Worm (Caenorhabditis elegans) whole organism, L4 larva: ENCODE data around the gene C01G12.7.

Experiments
- D1046.2 ChIP-seq: fragments of 200-800 bp; sonication (Bioruptor generic); IDR thresholded peaks from 2 replicates; pipeline ENCODE4 v1.3.6; 2022; ENCODE audit warnings: missing genetic modification characterization, missing compliant biosample characterization
- F26F4.8 ChIP-seq: fragments of 200-800 bp; sonication (Bioruptor generic); conservative IDR thresholded peaks from 2 replicates; pipeline ENCODE4 v1.3.6; 2022; ENCODE audit warnings: missing genetic modification characterization, missing compliant biosample characterization
- F37D6.2 ChIP-seq: sonication (generic microtip); optimal IDR thresholded peaks from 2 replicates; lab custom pipeline; 2016; ENCODE audit warnings: mild to moderate bottlenecking, missing genetic modification characterization, missing compliant biosample characterization
- R02D3.7 ChIP-seq: fragments of 150-350 bp; sonication (generic microtip); optimal IDR thresholded peaks from 3 replicates; lab custom pipeline; 2014; ENCODE audit warnings: missing biosample characterization, missing genetic modification characterization
- T20F7.1 ChIP-seq: fragments of 200-800 bp; sonication (Bioruptor generic); optimal IDR thresholded peaks from 2 replicates; lab custom pipeline; 2018; ENCODE audit warnings: mild to moderate bottlenecking, missing genetic modification characterization, missing compliant biosample characterization
- aha-1 ChIP-seq: fragments of 150-350 bp; peaks from one replicate; lab custom pipeline; 2014; ENCODE audit warnings: missing biosample characterization, missing genetic modification characterization
- aly-2 ChIP-seq: sonication (generic microtip); optimal IDR thresholded peaks from 2 replicates; lab custom pipeline; 2018; ENCODE audit warnings: missing biosample characterization, missing genetic modification characterization
- ceh-20 ChIP-seq: fragments of 200-800 bp; sonication (Bioruptor generic); IDR thresholded peaks from 2 replicates; pipeline ENCODE4 v1.3.6; 2022; ENCODE audit warnings: missing genetic modification reagents, missing genetic modification characterization, missing compliant biosample characterization
- ceh-32 ChIP-seq: sonication (generic microtip); optimal IDR thresholded peaks from 2 replicates; lab custom pipeline; 2016; ENCODE audit warnings: mild to moderate bottlenecking, missing genetic modification characterization, missing compliant biosample characterization; ENCODE audit not compliant: poor library complexity
- ceh-44 ChIP-seq: fragments of 200-800 bp; sonication (Bioruptor generic); IDR thresholded peaks from 2 replicates; pipeline ENCODE4 v1.3.6; 2022; ENCODE audit warnings: missing genetic modification reagents, missing genetic modification characterization, missing compliant biosample characterization
- ctbp-1 ChIP-seq: fragments of 200-800 bp; sonication (Bioruptor generic); IDR thresholded peaks from 2 replicates; pipeline ENCODE4 v1.3.6; 2022; ENCODE audit warnings: missing genetic modification reagents, missing genetic modification characterization, missing compliant biosample characterization
- daf-16 ChIP-seq, 3 experiments: sonication (generic microtip); optimal IDR thresholded peaks; 2 replicates each; lab custom pipeline; 2016 to 2017; ENCODE audit warnings: missing genetic modification characterization in 3 of 3, missing genetic modification reagents in 3 of 3, mild to moderate bottlenecking in 2 of 3, missing compliant biosample characterization in 2 of 3, missing biosample characterization in 1 of 3, moderate library complexity in 1 of 3
- daf-8 ChIP-seq: fragments of 200-800 bp; sonication (Bioruptor generic); IDR thresholded peaks from 2 replicates; pipeline ENCODE4 v1.3.6; 2022; ENCODE audit warnings: missing genetic modification characterization, missing compliant biosample characterization
- dmd-6 ChIP-seq: fragments of 200-800 bp; sonication (Bioruptor generic); IDR thresholded peaks from 2 replicates; pipeline ENCODE4 v1.3.6; 2022; ENCODE audit warnings: missing genetic modification reagents, missing genetic modification characterization, missing compliant biosample characterization
- dpl-1 ChIP-seq: fragments of 150-350 bp; optimal IDR thresholded peaks from 2 replicates; lab custom pipeline; 2014; ENCODE audit warnings: missing biosample characterization, missing genetic modification reagents, missing genetic modification characterization
- egl-43 ChIP-seq: fragments of 200-800 bp; sonication (Bioruptor generic); IDR thresholded peaks from 2 replicates; pipeline ENCODE4 v1.3.6; 2022; ENCODE audit warnings: missing genetic modification reagents, missing genetic modification characterization, missing compliant biosample characterization
- fkh-10 ChIP-seq: fragments of 150-350 bp; optimal IDR thresholded peaks from 2 replicates; lab custom pipeline; 2014; ENCODE audit warnings: missing biosample characterization, missing genetic modification reagents, missing genetic modification characterization
- hlh-11 ChIP-seq: fragments of 200-800 bp; sonication (Bioruptor generic); optimal IDR thresholded peaks from 2 replicates; lab custom pipeline; 2018; ENCODE audit warnings: mild to moderate bottlenecking, missing genetic modification characterization, missing compliant biosample characterization
- hlh-30 ChIP-seq: sonication (generic microtip); optimal IDR thresholded peaks from 2 replicates; lab custom pipeline; 2017; ENCODE audit warnings: antibody characterized with exemption, mild to moderate bottlenecking, missing genetic modification characterization, missing compliant biosample characterization; ENCODE audit not compliant: insufficient read depth
- hmg-1.1 ChIP-seq: fragments of 200-800 bp; sonication (Bioruptor generic); IDR thresholded peaks from 2 replicates; pipeline ENCODE4 v1.3.6; 2022; ENCODE audit warnings: missing genetic modification reagents, missing genetic modification characterization, missing compliant biosample characterization
- lin-15B ChIP-seq: fragments of 150-350 bp; sonication (generic microtip); optimal IDR thresholded peaks from 3 replicates; lab custom pipeline; 2014; ENCODE audit warnings: missing biosample characterization, missing genetic modification characterization
- lin-39 ChIP-seq: fragments of 150-350 bp; optimal IDR thresholded peaks from 2 replicates; lab custom pipeline; 2014; ENCODE audit warnings: missing biosample characterization, missing genetic modification reagents, missing genetic modification characterization
- lir-3 ChIP-seq: sonication (generic microtip); optimal IDR thresholded peaks from 2 replicates; lab custom pipeline; 2016; ENCODE audit warnings: mild to moderate bottlenecking, missing genetic modification characterization, missing compliant biosample characterization
- lsy-2 ChIP-seq, 2 experiments: fragments of 150-350 bp in 1 of 2; sonication (generic microtip) in 1 of 2; optimal IDR thresholded peaks; 2 replicates each; lab custom pipeline; 2014 to 2017; ENCODE audit warnings: missing biosample characterization in 2 of 2, missing genetic modification characterization in 2 of 2
- madf-5 ChIP-seq, 2 experiments: fragments of 200-800 bp; sonication (Bioruptor generic); IDR thresholded peaks; 2 replicates each; pipeline ENCODE4 v1.3.6; 2022; ENCODE audit warnings: missing compliant biosample characterization in 2 of 2, missing genetic modification characterization in 2 of 2
- mdl-1 ChIP-seq, 2 experiments: fragments of 150-350 bp in 1 of 2; sonication (generic microtip) in 1 of 2; optimal IDR thresholded peaks; 2 replicates each; lab custom pipeline; 2014 to 2017; ENCODE audit warnings: missing biosample characterization in 2 of 2, missing genetic modification characterization in 2 of 2
- mdt-29 ChIP-seq: fragments of 200-800 bp; sonication (Bioruptor generic); IDR thresholded peaks from 2 replicates; pipeline ENCODE4 v1.3.6; 2022; ENCODE audit warnings: missing genetic modification reagents, missing genetic modification characterization, missing compliant biosample characterization
- mep-1 ChIP-seq: fragments of 150-350 bp; sonication (generic microtip); optimal IDR thresholded peaks from 3 replicates; lab custom pipeline; 2014; ENCODE audit warnings: missing biosample characterization, missing genetic modification characterization
- mxl-2 ChIP-seq: fragments of 200-800 bp; sonication (Bioruptor generic); conservative IDR thresholded peaks from 2 replicates; pipeline ENCODE4 v1.3.6; 2022; ENCODE audit warnings: missing genetic modification reagents, missing genetic modification characterization, missing compliant biosample characterization
- mxl-3 ChIP-seq: fragments of 200-800 bp; sonication (Bioruptor generic); optimal IDR thresholded peaks from 2 replicates; lab custom pipeline; 2018; ENCODE audit warnings: mild to moderate bottlenecking, missing genetic modification characterization, missing compliant biosample characterization
- nhr-111 ChIP-seq: fragments of 200-800 bp; sonication (Bioruptor generic); optimal IDR thresholded peaks from 2 replicates; lab custom pipeline; 2018; ENCODE audit warnings: mild to moderate bottlenecking, missing genetic modification characterization, missing compliant biosample characterization
- nhr-237 ChIP-seq: sonication (generic microtip); optimal IDR thresholded peaks from 2 replicates; lab custom pipeline; 2017; ENCODE audit warnings: missing biosample characterization, missing genetic modification characterization
- nhr-28 ChIP-seq: fragments of 150-350 bp; optimal IDR thresholded peaks from 2 replicates; lab custom pipeline; 2014; ENCODE audit warnings: missing biosample characterization, missing genetic modification characterization
- nhr-42 ChIP-seq: fragments of 200-800 bp; sonication (Bioruptor generic); IDR thresholded peaks from 2 replicates; pipeline ENCODE4 v1.3.6; 2022; ENCODE audit warnings: missing genetic modification characterization, missing compliant biosample characterization
- nhr-48 ChIP-seq: sonication (generic microtip); optimal IDR thresholded peaks from 2 replicates; lab custom pipeline; 2016; ENCODE audit warnings: mild to moderate bottlenecking, missing genetic modification characterization, missing compliant biosample characterization
- nhr-76 ChIP-seq: fragments of 150-350 bp; optimal IDR thresholded peaks from 2 replicates; lab custom pipeline; 2014; ENCODE audit warnings: missing biosample characterization, missing genetic modification characterization
- rbr-2 ChIP-seq: sonication (generic microtip); optimal IDR thresholded peaks from 2 replicates; lab custom pipeline; 2016; ENCODE audit warnings: missing genotype, missing genetic modification characterization, missing compliant biosample characterization
- set-16 ChIP-seq: fragments of 200-800 bp; sonication (Bioruptor generic); IDR thresholded peaks from 2 replicates; pipeline ENCODE4 v1.3.6; 2022; ENCODE audit warnings: missing genetic modification reagents, missing genetic modification characterization, missing compliant biosample characterization
- snpc-4 ChIP-seq: fragments of 150-350 bp; optimal IDR thresholded peaks from 2 replicates; lab custom pipeline; 2014; ENCODE audit warnings: missing biosample characterization, missing genetic modification characterization
- tra-1 ChIP-seq: fragments of 200-800 bp; sonication (Bioruptor generic); IDR thresholded peaks from 2 replicates; pipeline ENCODE4 v1.3.6; 2022; ENCODE audit warnings: missing genetic modification reagents, missing genetic modification characterization, missing compliant biosample characterization
- unc-62 ChIP-seq, 3 experiments: fragments of 150-350 bp in 1 of 3; sonication (generic microtip); optimal IDR thresholded peaks in 2 of 3; peaks in 1 of 3; 1 replicate in 1 of 3; 2 replicates in 2 of 3; lab custom pipeline; 2014 to 2017; ENCODE audit warnings: missing biosample characterization in 3 of 3, missing genetic modification characterization in 3 of 3, missing genetic modification reagents in 3 of 3, missing genotype in 1 of 3
- vab-7 ChIP-seq: fragments of 200-800 bp; sonication (Bioruptor generic); IDR thresholded peaks from 2 replicates; pipeline ENCODE4 v1.3.6; 2022; ENCODE audit warnings: missing genetic modification reagents, missing genetic modification characterization, missing compliant biosample characterization
- zag-1 ChIP-seq: fragments of 150-350 bp; optimal IDR thresholded peaks from 2 replicates; lab custom pipeline; 2014; ENCODE audit warnings: missing biosample characterization, missing genetic modification characterization
- ztf-11 ChIP-seq: fragments of 150-350 bp; optimal IDR thresholded peaks from 2 replicates; lab custom pipeline; 2014; ENCODE audit warnings: missing biosample characterization, missing genetic modification characterization

Gene C01G12.7

DNA sequence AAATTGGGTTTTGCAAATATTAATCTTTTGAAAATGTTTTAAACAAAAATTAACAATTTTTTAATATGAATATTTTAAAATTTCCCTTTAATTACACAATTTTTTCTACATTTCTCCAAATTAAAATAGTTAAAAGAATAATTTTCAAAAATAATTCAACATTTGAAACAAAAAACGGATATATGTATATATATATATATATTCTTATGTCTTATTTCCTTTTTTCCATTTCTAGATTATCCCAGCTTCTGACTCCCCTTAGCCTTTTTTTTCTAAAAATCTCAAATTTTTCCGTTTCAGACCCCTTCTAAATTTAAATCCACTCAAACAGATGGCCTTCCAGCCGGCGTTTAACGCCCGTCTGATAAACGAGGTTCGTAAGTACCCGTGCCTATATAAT, 18.4 kb downstream of the C01G12.7 start, which contains the start of gene madf-5:
Gene madf-5 (plus strand): TSS at position 301 of the 400 bp plus-strand sequence.
- TF ChIP-seq mdl-1 (tag; optimal IDR thresholded peaks at IDR 0.05; lab: Kevin White, UChicago) (no peak), set-16 (GFP tag; lab: Robert Waterston, UW) (no peak), fkh-10 (GFP tag; lab: Kevin White, UChicago) (no peak), tra-1 (GFP tag; lab: Robert Waterston, UW) (no peak), ceh-32 (tag; lab: Kevin White, UChicago) (no peak), F26F4.8 (GFP tag; lab: Robert Waterston, UW) (no peak), lin-39 (no peak), mxl-3 (no peak), snpc-4 (tag; lab: Kevin White, UChicago) (no peak), egl-43 (GFP tag; lab: Robert Waterston, UW) (no peak), nhr-28 (tag; lab: Kevin White, UChicago) (no peak), ztf-11 (tag; lab: Kevin White, UChicago) (no peak), lsy-2 (tag; optimal IDR thresholded peaks at IDR 0.05; lab: Kevin White, UChicago) (no peak), nhr-237 (tag; lab: Kevin White, UChicago) (no peak), nhr-111 (GFP tag; lab: Kevin White, UChicago) (no peak), nhr-42 (GFP tag; lab: Robert Waterston, UW) (no peak), zag-1 (tag; lab: Kevin White, UChicago) (no peak), daf-8 (GFP tag; lab: Robert Waterston, UW) (no peak), dmd-6 (GFP tag; lab: Robert Waterston, UW) (no peak), vab-7 (GFP tag; lab: Robert Waterston, UW) (no peak)

DNA sequence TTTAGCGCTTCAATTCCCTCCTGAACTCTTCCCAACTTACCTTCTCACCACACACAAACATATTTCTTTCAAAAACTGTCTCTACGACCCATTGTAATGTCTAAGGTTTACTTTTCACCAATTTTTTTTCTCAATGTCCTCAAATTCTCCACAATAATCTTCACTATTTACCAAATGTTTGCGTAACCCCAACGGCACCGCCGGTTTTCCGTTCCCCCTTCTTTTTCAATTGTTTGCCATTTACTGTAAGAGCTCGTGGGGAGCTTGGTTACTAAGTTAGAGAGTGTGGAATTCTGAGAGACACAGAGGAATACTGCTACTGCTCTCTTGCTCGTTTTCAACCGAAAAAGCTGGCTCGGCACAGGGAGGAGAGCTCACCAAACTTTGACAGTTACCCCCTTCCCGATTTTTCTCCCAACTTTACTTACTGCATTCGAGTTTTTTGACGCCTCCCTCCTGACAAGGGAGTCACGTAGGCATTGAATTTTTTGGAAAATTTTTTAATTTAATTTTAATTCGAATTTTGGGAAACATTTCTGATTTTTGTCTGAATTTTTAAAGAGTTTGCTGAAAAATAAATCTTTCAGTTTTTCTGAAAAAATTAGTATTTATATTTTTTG, 21.0 kb downstream of the C01G12.7 start:
- TF ChIP-seq aha-1 (tag; lab: Kevin White, UChicago) (peak; percentile 70), R02D3.7 (tag; lab: Kevin White, UChicago) (no peak), D1046.2 (GFP tag; lab: Robert Waterston, UW) (no peak), lin-15B (no peak), aly-2 (no peak), mdt-29 (GFP tag; lab: Robert Waterston, UW) (no peak), snpc-4 (tag; lab: Kevin White, UChicago) (no peak), unc-62 (GFP tag; optimal IDR thresholded peaks at IDR 0.05 in 1 of 2; lab: Kevin White, UChicago) (peak in 1 of 2 experiments; percentile 86), unc-62 (tag; optimal IDR thresholded peaks at IDR 0.05; lab: Kevin White, UChicago) (no peak), ceh-20 (GFP tag; lab: Robert Waterston, UW) (no peak), lir-3 (tag; lab: Kevin White, UChicago) (no peak), dpl-1 (GFP tag; lab: Kevin White, UChicago) (no peak), mxl-2 (GFP tag; lab: Robert Waterston, UW) (no peak), F37D6.2 (tag; lab: Kevin White, UChicago) (no peak), hlh-11 (tag; lab: Kevin White, UChicago) (no peak), ceh-44 (GFP tag; lab: Robert Waterston, UW) (no peak), T20F7.1 (GFP tag; lab: Kevin White, UChicago) (no peak), egl-43 (GFP tag; lab: Robert Waterston, UW) (0 out of 2 replicates have a peak, but pooled peaks have one; percentile 11), hlh-30 (tag; lab: Kevin White, UChicago) (no peak), madf-5 (GFP tag; IDR thresholded peaks at IDR 0.05; lab: Robert Waterston, UW) (peak; percentile 35 to 73; a peak in 2 of 4 replicates)

DNA sequence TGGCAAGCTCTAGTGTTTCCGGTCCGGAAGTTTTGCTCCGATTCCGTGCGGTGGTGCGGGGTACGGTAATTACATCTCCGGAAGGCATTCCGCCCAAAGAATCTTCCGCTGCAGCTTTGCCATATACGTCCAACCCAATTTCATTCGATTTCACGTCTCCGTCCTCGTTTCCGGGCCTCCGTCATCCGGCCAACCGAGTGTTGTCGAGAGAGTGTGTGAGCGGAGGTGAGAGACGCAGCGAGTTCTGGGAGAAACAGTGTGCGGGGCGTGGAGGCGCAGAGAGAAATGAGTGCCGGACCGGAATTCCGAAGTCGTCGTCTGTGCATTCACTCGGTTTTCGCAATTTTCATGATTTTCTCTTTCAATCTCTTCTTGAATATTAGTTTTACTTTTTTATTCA, 22.4 kb downstream of the C01G12.7 start:
- no peak for TF ChIP-seq mep-1 (tag; lab: Kevin White, UChicago)
- peak in 1 of 2 experiments; percentile 10 for TF ChIP-seq lsy-2 (tag; optimal IDR thresholded peaks at IDR 0.05; lab: Kevin White, UChicago)
- no peak for TF ChIP-seq mdt-29 (GFP tag; lab: Robert Waterston, UW)
- no peak for TF ChIP-seq lin-15B
- peak; percentile 84 for TF ChIP-seq set-16 (GFP tag; lab: Robert Waterston, UW)
- TF ChIP-seq F26F4.8 (GFP tag; lab: Robert Waterston, UW) = 0 out of 2 replicates have a peak, but pooled peaks have one; percentile 16
- peak; percentile 63; the same call in 1 of the 2 replicates for TF ChIP-seq egl-43 (GFP tag; lab: Robert Waterston, UW)
- no peak for TF ChIP-seq ztf-11 (tag; lab: Kevin White, UChicago)
- 0 out of 2 replicates have a peak, but pooled peaks have one; percentile 51 for TF ChIP-seq ctbp-1
- TF ChIP-seq rbr-2 (tag; lab: Kevin White, UChicago) = peak; percentile 40
- no peak for TF ChIP-seq nhr-48 (tag; lab: Kevin White, UChicago)
- peak; percentile 7 for TF ChIP-seq F37D6.2 (tag; lab: Kevin White, UChicago)
- TF ChIP-seq nhr-76 (tag; lab: Kevin White, UChicago) = no peak
- TF ChIP-seq ceh-32 (tag; lab: Kevin White, UChicago) = no peak
- TF ChIP-seq madf-5 (GFP tag; IDR thresholded peaks at IDR 0.05; lab: Robert Waterston, UW) = 0 out of 4 replicates have a peak, but pooled peaks of 1 of the 2 experiments have one; percentile 27
- peak; percentile 10 for TF ChIP-seq fkh-10 (GFP tag; lab: Kevin White, UChicago)
- peak; percentile 43; the same call in 1 of the 2 replicates for TF ChIP-seq hmg-1.1
- no peak for TF ChIP-seq daf-16 (GFP tag; optimal IDR thresholded peaks at IDR 0.05; lab: Kevin White, UChicago)
- TF ChIP-seq daf-16 (tag; optimal IDR thresholded peaks at IDR 0.05; lab: Kevin White, UChicago) = peak; percentile 10
